Worm (Caenorhabditis elegans) whole organism, L1 larva: ENCODE results near the gene mev-1.

Source experiments
- elt-2 ChIP-seq: sonication (generic microtip); optimal IDR thresholded peaks from 2 replicates; lab custom pipeline; 2016; ENCODE audit warnings: missing genetic modification characterization, mild to moderate bottlenecking, inconsistent platforms, missing compliant biosample characterization, missing genetic modification reagents
- elt-3 ChIP-seq, 6 experiments: fragments of 150-350 bp in 1 of 6; sonication (generic microtip); optimal IDR thresholded peaks; 2 replicates each; lab custom pipeline; 2017 to 2018; ENCODE audit warnings: missing biosample characterization in 6 of 6, missing genetic modification characterization in 6 of 6, inconsistent platforms in 1 of 6
- fkh-10 ChIP-seq: sonication (generic microtip); optimal IDR thresholded peaks from 2 replicates; lab custom pipeline; 2017; ENCODE audit warnings: missing biosample characterization, missing genetic modification reagents, missing genetic modification characterization
- lin-39 ChIP-seq: fragments of 150-350 bp; optimal IDR thresholded peaks from 2 replicates; lab custom pipeline; 2014; ENCODE audit warnings: missing biosample characterization, missing genetic modification reagents, missing genetic modification characterization
- lsy-2 ChIP-seq, 2 experiments: fragments of 150-350 bp; optimal IDR thresholded peaks; 2 replicates each; lab custom pipeline; 2014; ENCODE audit warnings: missing biosample characterization in 2 of 2, missing genetic modification characterization in 2 of 2
- nhr-11 ChIP-seq: fragments of 150-350 bp; optimal IDR thresholded peaks from 2 replicates; lab custom pipeline; 2014; ENCODE audit warnings: missing biosample characterization, missing genetic modification characterization
- nhr-237 ChIP-seq: fragments of 150-350 bp; optimal IDR thresholded peaks from 2 replicates; lab custom pipeline; 2014; ENCODE audit warnings: missing biosample characterization, missing genetic modification characterization
- nhr-77 ChIP-seq: fragments of 150-350 bp; optimal IDR thresholded peaks from 2 replicates; lab custom pipeline; 2014; ENCODE audit warnings: missing biosample characterization, missing genetic modification characterization
- snpc-4 ChIP-seq: fragments of 150-350 bp; optimal IDR thresholded peaks from 2 replicates; lab custom pipeline; 2014; ENCODE audit warnings: missing biosample characterization, missing genetic modification characterization
- unc-62 ChIP-seq: fragments of 150-350 bp; optimal IDR thresholded peaks from 2 replicates; lab custom pipeline; 2014; ENCODE audit warnings: missing biosample characterization, missing genetic modification reagents, missing genetic modification characterization
- unc-86 ChIP-seq: sonication (generic microtip); optimal IDR thresholded peaks from 2 replicates; lab custom pipeline; 2016; ENCODE audit warnings: missing genetic modification characterization, missing compliant biosample characterization
- ztf-11 ChIP-seq, 2 experiments: sonication (generic microtip); optimal IDR thresholded peaks; 2 replicates each; lab custom pipeline; 2016 to 2017; ENCODE audit warnings: missing genetic modification characterization in 2 of 2, missing biosample characterization in 1 of 2, missing compliant biosample characterization in 1 of 2

DNA sequence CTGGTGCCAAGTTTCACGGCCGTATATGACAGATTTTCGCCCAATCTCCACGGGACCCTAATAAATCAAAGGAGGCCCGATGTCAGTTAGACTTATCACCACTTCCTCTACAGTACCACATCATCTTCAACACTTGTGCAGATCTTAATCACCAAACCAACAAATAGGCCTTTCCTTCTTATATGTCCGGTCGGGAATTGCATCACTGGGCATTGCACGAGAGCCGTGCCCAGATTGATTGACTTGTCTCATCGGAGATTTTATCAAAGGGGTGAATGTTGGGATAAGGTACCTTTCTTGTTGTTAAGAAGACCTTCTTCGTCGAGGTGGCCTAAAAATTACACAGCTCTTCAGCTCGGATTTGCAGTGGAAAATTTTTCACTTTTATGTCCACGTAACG lies 10.7 kb downstream of the mev-1 start:
- TF ChIP-seq nhr-11 (tag; lab: Kevin White, UChicago) (no peak), unc-86 (tag; lab: Kevin White, UChicago) (no peak), unc-62 (no peak), snpc-4 (no peak), fkh-10 (GFP tag; lab: Kevin White, UChicago) (no peak), lin-39 (tag; lab: Kevin White, UChicago) (no peak), lsy-2 (tag; optimal IDR thresholded peaks at IDR 0.05; lab: Kevin White, UChicago) (no peak), nhr-77 (tag; lab: Kevin White, UChicago) (no peak), elt-2 (tag; lab: Kevin White, UChicago) (no peak), nhr-237 (no peak), elt-3 (tag; optimal IDR thresholded peaks at IDR 0.05; lab: Kevin White, UChicago) (no peak), ztf-11 (tag; optimal IDR thresholded peaks at IDR 0.05; lab: Kevin White, UChicago) (no peak)
